Worm (Caenorhabditis elegans) whole organism, L4/young adult: Measurements from ENCODE around the gene Y32B12B.4.

Experiments
- W03F9.2 ChIP-seq: fragments of 150-350 bp; optimal IDR thresholded peaks from 2 replicates; lab custom pipeline; 2014; ENCODE audit warnings: missing biosample characterization, missing genetic modification characterization
- dao-5 ChIP-seq: sonication (generic microtip); optimal IDR thresholded peaks from 2 replicates; lab custom pipeline; 2016; ENCODE audit warnings: missing genotype, missing genetic modification characterization, moderate library complexity, missing compliant biosample characterization
- him-1 ChIP-seq: sonication (generic microtip); optimal IDR thresholded peaks from 2 replicates; lab custom pipeline; 2016; ENCODE audit warnings: missing genotype, missing genetic modification reagents, missing genetic modification characterization, missing compliant biosample characterization

- TF ChIP-seq W03F9.2: no peak
- no peak for TF ChIP-seq dao-5 (tag; lab: Kevin White, UChicago)
- TF ChIP-seq him-1 (tag; lab: Kevin White, UChicago): no peak
Measured at ce11 chrV:16605463-16605862, 52.3 kb downstream of the Y32B12B.4 start.
